Worm (Caenorhabditis elegans) whole organism, L1 larva: ENCODE measurements around the gene H43I07.1.

Experiments used
- C04F5.9 ChIP-seq: sonication (generic microtip); optimal IDR thresholded peaks from 2 replicates; lab custom pipeline; 2016; ENCODE audit warnings: missing genetic modification characterization, missing compliant biosample characterization
- blmp-1 ChIP-seq: fragments of 150-350 bp; optimal IDR thresholded peaks from 2 replicates; lab custom pipeline; 2014; ENCODE audit warnings: missing biosample characterization, missing genetic modification characterization
- ceh-63 ChIP-seq: fragments of 200-800 bp; sonication (Bioruptor generic); optimal IDR thresholded peaks from 2 replicates; lab custom pipeline; 2018; ENCODE audit warnings: mild to moderate bottlenecking, missing genetic modification characterization, missing compliant biosample characterization
- efl-1 ChIP-seq, 4 experiments: fragments of 150-350 bp; optimal IDR thresholded peaks in 3 of 4; peaks in 1 of 4; 1 replicate in 1 of 4; 2 replicates in 3 of 4; lab custom pipeline; 2014; ENCODE audit warnings: missing biosample characterization in 2 of 4, missing genetic modification characterization in 2 of 4, missing genetic modification reagents in 2 of 4
- grh-1 ChIP-seq: fragments of 200-800 bp; sonication (Bioruptor generic); IDR thresholded peaks from 2 replicates; pipeline ENCODE4 v1.3.6; 2022; ENCODE audit warnings: missing genetic modification reagents, missing genetic modification characterization, missing compliant biosample characterization
- hlh-17 ChIP-seq: fragments of 200-800 bp; sonication (Bioruptor generic); optimal IDR thresholded peaks from 2 replicates; lab custom pipeline; 2018; ENCODE audit warnings: missing genetic modification characterization, mild to moderate bottlenecking, missing compliant biosample characterization, moderate library complexity, borderline replicate concordance
- jun-1 ChIP-seq: fragments of 150-350 bp; optimal IDR thresholded peaks from 2 replicates; lab custom pipeline; 2014; ENCODE audit warnings: missing biosample characterization, missing genetic modification reagents, missing genetic modification characterization
- mdl-1 ChIP-seq, 2 experiments: fragments of 150-350 bp; optimal IDR thresholded peaks; 2 replicates each; lab custom pipeline; 2014 to 2017; ENCODE audit warnings: missing biosample characterization in 2 of 2, missing genetic modification characterization in 2 of 2, inconsistent platforms in 1 of 2
- nhr-76 ChIP-seq: sonication (generic microtip); optimal IDR thresholded peaks from 2 replicates; lab custom pipeline; 2017; ENCODE audit warnings: missing biosample characterization, missing genetic modification characterization
- pax-3 ChIP-seq: fragments of 200-800 bp; sonication (Bioruptor generic); optimal IDR thresholded peaks from 2 replicates; lab custom pipeline; 2018; ENCODE audit warnings: mild to moderate bottlenecking, missing genetic modification characterization, moderate library complexity, missing compliant biosample characterization
- snpc-4 ChIP-seq: fragments of 150-350 bp; optimal IDR thresholded peaks from 2 replicates; lab custom pipeline; 2014; ENCODE audit warnings: missing biosample characterization, missing genetic modification characterization
- sox-4 ChIP-seq: sonication (generic microtip); optimal IDR thresholded peaks from 2 replicates; lab custom pipeline; 2016; ENCODE audit warnings: missing genetic modification characterization, missing compliant biosample characterization

Gene H43I07.1

DNA sequence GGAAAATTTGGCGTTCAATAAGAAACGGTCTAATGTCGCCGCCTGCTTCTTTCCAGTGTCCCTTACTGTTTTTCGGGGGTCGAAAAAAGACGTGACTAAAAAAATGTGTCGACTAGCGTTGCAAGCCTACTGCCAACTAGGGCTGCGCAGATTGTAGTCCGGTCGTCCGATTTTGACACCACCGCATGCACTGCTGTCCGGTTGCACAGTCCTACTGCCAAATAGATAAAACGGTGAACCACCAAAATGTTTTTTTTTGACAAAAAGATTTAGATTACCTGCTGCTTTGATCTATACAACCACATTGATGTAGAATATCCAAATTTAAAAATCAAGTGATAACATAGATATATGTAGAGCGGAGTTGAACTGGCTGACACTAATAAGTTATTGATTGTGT lies 43.8 kb downstream of the H43I07.1 start:
- TF ChIP-seq efl-1 (optimal IDR thresholded peaks at IDR 0.05; lab: Kevin White, UChicago) (no peak), efl-1 (GFP tag; optimal IDR thresholded peaks at IDR 0.05 in 1 of 2; lab: Kevin White, UChicago) (peak in 1 of 2 experiments; percentile 13), nhr-76 (tag; lab: Kevin White, UChicago) (no peak)

DNA sequence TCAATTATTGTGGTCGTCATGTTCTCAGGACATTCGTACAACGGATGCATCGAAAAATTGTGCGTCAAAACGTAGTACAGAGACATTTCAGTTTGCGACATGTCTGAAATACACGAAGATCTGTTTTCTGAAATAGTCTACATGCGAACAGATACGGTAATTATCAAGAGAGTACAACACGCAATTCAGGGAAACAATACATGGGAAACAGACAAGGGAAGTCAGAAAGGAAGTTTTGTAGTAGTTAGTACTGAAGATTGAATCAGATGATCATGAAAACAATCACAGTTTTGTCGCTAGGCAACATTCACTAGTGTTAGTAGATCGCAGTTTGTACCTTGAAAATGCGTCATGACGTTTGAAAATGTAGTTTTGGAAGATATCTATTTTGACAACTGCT lies 45.5 kb downstream of the H43I07.1 start, which contains the start of gene srt-13:
Gene srt-13, minus strand, starts transcription at position 101 of the 400 bp plus-strand sequence.
- TF ChIP-seq sox-4 (tag; lab: Kevin White, UChicago) (no peak), blmp-1 (tag; lab: Kevin White, UChicago) (no peak), mdl-1 (tag; optimal IDR thresholded peaks at IDR 0.05; lab: Kevin White, UChicago) (no peak)

DNA sequence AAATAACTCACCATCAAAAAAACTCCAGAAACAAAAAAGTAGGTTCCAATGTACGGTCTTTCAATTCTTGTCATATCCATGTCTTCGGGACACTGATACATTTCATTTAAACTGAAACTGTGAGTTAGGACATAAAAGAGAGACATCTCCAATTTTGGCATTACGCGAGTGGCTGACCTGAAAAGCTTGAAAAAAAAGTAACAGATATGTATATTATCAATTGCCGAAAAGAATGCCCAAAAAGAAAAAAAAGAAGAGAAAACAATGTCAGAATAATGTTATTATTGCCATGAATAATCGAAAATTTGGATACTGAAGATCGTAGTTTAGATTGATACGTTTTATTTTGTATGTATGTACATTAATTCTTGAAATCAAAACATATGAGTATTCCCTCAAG lies 52.0 kb downstream of the H43I07.1 start, which contains the start of gene srt-14:
Gene srt-14, minus strand, starts transcription at position 101 of the 400 bp plus-strand sequence.
- TF ChIP-seq snpc-4 (tag; lab: Kevin White, UChicago) (no peak), ceh-63 (no peak), pax-3 (tag; lab: Kevin White, UChicago) (no peak), C04F5.9 (tag; lab: Kevin White, UChicago) (no peak), grh-1 (GFP tag; lab: Robert Waterston, UW) (no peak), jun-1 (tag; lab: Kevin White, UChicago) (no peak), hlh-17 (GFP tag; lab: Kevin White, UChicago) (no peak), mdl-1 (tag; optimal IDR thresholded peaks at IDR 0.05; lab: Kevin White, UChicago) (no peak)
